Worm (Caenorhabditis elegans): ENCODE measurements around the gene his-24.

- TF ChIP-seq aly-2 (tag; optimal IDR thresholded peaks at IDR 0.05) (no peak), unc-39 (tag; optimal IDR thresholded peaks at IDR 0.05) (no peak), jun-1 (tag; optimal IDR thresholded peaks at IDR 0.05) (no peak), nhr-67 (tag; optimal IDR thresholded peaks at IDR 0.05) (no peak)
These were observed 42.4 kb upstream of the his-24 start for ce11 chrX:14447498-14447897.
